Fruit fly (Drosophila melanogaster): ENCODE measurements around the gene betaTub85D.

betaTub85D gene

DNA sequence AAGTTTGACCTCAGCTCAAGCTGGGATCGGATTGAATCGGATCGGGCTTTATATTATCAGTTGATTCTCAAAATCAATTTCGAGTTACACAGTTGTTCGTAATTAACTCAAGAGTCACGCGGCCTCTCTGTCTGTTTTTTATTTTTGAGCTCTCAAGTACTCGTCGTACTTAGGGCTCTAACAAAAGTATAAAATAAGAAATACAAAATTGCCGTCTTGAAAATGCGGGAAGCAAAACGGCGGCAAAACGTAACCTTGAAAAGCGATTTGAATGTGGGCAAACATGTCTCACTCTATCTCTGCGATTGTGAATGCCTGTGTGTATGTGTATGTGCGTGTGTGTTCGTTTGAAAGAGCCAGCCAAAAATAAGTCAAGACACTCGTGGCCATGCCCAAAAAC lies 27.5 kb upstream of the betaTub85D start:
- TF ChIP-seq kay (GFP tag; ENCODE audit: borderline replicate concordance): no peak
- no peak for TF ChIP-seq Mnt (GFP tag; optimal IDR thresholded peaks at IDR 0.05)
- no peak for TF ChIP-seq pad (GFP tag; optimal IDR thresholded peaks at IDR 0.05)
- no peak for TF ChIP-seq Hr96 (GFP tag; optimal IDR thresholded peaks at IDR 0.05)

DNA sequence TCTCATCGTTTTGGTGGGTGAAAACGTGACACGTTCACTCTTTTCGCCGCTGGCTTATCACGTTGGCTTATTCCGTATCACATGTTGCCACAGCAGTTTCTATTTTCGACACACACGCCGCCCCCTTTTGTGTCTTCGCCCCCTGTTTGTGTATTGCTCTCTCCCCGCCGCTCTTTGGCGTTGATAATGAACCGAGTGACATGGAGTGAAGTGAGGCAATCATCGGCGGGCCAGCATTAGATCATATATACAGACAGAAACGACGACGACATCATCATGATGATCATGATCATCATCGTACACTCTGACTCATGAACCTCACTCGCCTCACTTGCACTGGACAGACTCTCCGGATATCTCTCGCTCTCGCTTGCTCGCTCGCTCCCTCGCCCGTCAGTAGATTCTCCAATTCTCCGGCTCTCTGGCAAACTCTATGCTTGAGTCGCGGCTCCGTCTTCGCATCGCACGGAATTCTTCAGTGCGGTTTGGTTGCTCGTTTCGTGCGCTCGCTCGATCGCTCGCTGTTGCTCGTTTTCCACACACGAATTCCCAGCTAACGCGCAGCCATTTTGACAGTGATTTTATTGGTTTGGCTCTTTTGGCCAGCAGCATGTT lies 26.4 kb upstream of the betaTub85D start:
- TF ChIP-seq bab1 (GFP tag; optimal IDR thresholded peaks at IDR 0.05) (peak; percentile 9), CG12768 (GFP tag; optimal IDR thresholded peaks at IDR 0.05) (peak; percentile 26), kay (GFP tag; ENCODE audit: borderline replicate concordance) (no peak), tj (GFP tag; optimal IDR thresholded peaks at IDR 0.05) (no peak), Mnt (GFP tag; optimal IDR thresholded peaks at IDR 0.05) (peak; percentile 17), Crg-1 (GFP tag; optimal IDR thresholded peaks at IDR 0.05) (no peak), CG7101 (tag; optimal IDR thresholded peaks at IDR 0.05) (no peak)

DNA sequence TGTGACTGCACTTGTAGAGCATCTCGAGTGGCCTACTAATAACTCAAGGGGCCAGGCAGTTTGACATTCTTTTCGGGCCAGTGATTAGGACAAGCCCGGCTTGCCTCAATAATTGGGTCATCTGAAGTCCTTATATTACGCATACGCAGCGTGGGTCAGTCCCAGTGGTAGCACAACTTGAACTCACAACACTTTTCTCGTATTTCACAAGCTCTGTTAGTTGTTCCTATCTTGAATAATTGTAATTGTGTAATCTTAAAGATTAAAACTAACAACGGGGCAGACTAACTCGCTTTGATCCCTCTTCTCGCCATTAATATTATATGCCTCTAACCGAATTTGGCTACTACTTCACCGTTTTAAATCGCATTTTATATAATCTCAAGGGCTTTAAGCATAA lies 25.8 kb upstream of the betaTub85D start:
- no peak for TF ChIP-seq tj (GFP tag; optimal IDR thresholded peaks at IDR 0.05)
- no peak for TF ChIP-seq CG14711 (tag; optimal IDR thresholded peaks at IDR 0.05)
- TF ChIP-seq Hr96 (GFP tag; optimal IDR thresholded peaks at IDR 0.05): no peak
- no peak for TF ChIP-seq bab1 (GFP tag; optimal IDR thresholded peaks at IDR 0.05)
- TF ChIP-seq CG11617 (GFP tag; optimal IDR thresholded peaks at IDR 0.05): no peak
- TF ChIP-seq CG5204 (GFP tag; optimal IDR thresholded peaks at IDR 0.05): no peak
- no peak for TF ChIP-seq pad (GFP tag; optimal IDR thresholded peaks at IDR 0.05)
- no peak for TF ChIP-seq CG1620 (GFP tag; optimal IDR thresholded peaks at IDR 0.05)
- TF ChIP-seq Crg-1 (GFP tag; optimal IDR thresholded peaks at IDR 0.05): no peak
- TF ChIP-seq CG12768 (GFP tag; optimal IDR thresholded peaks at IDR 0.05): no peak
- no peak for TF ChIP-seq kay (GFP tag; ENCODE audit: borderline replicate concordance)
- no peak for TF ChIP-seq toe (GFP tag; optimal IDR thresholded peaks at IDR 0.05)
- no peak for TF ChIP-seq Clk (GFP tag; optimal IDR thresholded peaks at IDR 0.05)

DNA sequence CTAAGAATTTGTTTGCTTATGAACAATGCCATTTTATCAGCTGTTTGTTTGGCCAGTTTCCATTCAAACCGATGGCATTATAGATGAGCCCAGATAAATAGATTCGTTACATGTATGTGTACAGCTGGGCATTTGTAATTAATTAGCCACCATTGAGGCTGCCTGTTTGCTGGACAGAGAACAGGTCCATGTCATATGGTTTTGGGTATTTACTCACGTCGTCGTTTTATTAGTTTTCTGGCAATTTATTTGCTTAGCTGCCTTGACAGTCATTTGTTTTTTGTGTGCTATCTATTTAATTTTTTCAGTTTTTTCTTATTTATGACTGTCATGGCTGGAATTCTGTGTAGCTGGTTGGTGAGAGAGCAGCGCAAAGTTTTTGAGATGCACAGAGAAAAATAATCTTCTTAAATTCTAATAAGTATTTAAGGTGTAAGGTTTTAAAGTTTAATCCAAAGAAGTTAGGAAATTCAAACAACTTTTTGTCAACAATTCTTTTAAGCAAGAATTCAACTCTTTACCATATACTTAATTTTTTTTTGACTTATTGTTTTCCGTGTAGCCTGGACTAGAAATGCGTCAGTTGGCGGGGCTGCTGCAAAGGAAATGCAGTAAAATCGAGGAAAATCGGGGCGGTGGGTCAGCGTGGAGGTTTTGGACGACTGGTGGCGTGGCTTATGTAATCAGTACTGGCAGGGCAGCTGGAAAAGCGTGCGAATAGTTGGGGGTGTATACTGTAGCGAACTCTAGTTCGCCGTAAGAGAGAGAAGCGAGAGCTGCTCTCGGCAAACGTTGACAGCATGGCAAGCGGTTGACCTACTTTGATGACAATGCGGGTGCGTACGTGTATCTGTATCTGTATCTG lies 24.7 kb upstream of the betaTub85D start:
- TF ChIP-seq CG14711 (tag; optimal IDR thresholded peaks at IDR 0.05): peak; percentile 79
- peak; percentile 93 for TF ChIP-seq CG33017 (tag; optimal IDR thresholded peaks at IDR 0.05)
- TF ChIP-seq Clk (GFP tag; optimal IDR thresholded peaks at IDR 0.05): peak; percentile 75
- peak; percentile 0 for TF ChIP-seq ovo (GFP tag; optimal IDR thresholded peaks at IDR 0.05)
- TF ChIP-seq cic (GFP tag; optimal IDR thresholded peaks at IDR 0.05): peak; percentile 23
- TF ChIP-seq kay (GFP tag; ENCODE audit: borderline replicate concordance): peak; percentile 63
- TF ChIP-seq Crg-1 (GFP tag; optimal IDR thresholded peaks at IDR 0.05): peak; percentile 19
- TF ChIP-seq toe (GFP tag; optimal IDR thresholded peaks at IDR 0.05): no peak
- peak; percentile 40 for TF ChIP-seq pad (GFP tag; optimal IDR thresholded peaks at IDR 0.05)
- no peak for TF ChIP-seq CG5204 (GFP tag; optimal IDR thresholded peaks at IDR 0.05)
- peak; percentile 34 for TF ChIP-seq Mnt (GFP tag; optimal IDR thresholded peaks at IDR 0.05)
- TF ChIP-seq CG1620 (GFP tag; optimal IDR thresholded peaks at IDR 0.05): peak; percentile 13
- no peak for TF ChIP-seq Hr96 (GFP tag; optimal IDR thresholded peaks at IDR 0.05)
- peak; percentile 94 for TF ChIP-seq CG7045 (GFP tag; optimal IDR thresholded peaks at IDR 0.05)
- TF ChIP-seq bab1 (GFP tag; optimal IDR thresholded peaks at IDR 0.05): no peak
- peak; percentile 91 for TF ChIP-seq CG12768 (GFP tag; optimal IDR thresholded peaks at IDR 0.05)
- TF ChIP-seq cnc (optimal IDR thresholded peaks at IDR 0.05): no peak
- peak; percentile 87 for TF ChIP-seq CG7101 (tag; optimal IDR thresholded peaks at IDR 0.05)
- peak; percentile 77 for TF ChIP-seq CG11617 (GFP tag; optimal IDR thresholded peaks at IDR 0.05)
- peak; percentile 49 for TF ChIP-seq tj (GFP tag; optimal IDR thresholded peaks at IDR 0.05)

DNA sequence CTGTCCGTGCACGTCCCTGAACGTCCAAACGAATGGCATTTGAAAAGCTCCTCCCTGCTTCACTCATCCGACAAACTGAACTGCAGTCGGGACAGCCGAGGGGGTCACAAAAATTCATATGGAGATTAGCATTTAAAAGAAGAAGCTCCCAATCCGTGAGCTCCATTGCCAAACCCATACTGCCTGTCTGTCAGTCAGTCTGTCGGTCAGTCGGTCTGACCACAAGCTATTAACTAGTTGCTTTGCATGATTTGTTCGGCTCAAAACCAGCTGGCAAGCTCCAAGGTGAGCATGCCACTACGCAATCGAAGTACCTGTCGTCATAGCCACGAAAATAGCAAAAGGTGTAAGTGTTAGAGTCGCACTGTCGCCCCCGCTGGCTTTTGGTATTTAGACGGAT lies 23.7 kb upstream of the betaTub85D start:
- no peak for TF ChIP-seq CG7045 (GFP tag; optimal IDR thresholded peaks at IDR 0.05)
- TF ChIP-seq CG14711 (tag; optimal IDR thresholded peaks at IDR 0.05): no peak
- TF ChIP-seq CG7101 (tag; optimal IDR thresholded peaks at IDR 0.05): no peak
- TF ChIP-seq cnc (optimal IDR thresholded peaks at IDR 0.05): no peak
- TF ChIP-seq CG11617 (GFP tag; optimal IDR thresholded peaks at IDR 0.05): no peak
- TF ChIP-seq cic (GFP tag; optimal IDR thresholded peaks at IDR 0.05): no peak
- no peak for TF ChIP-seq CG1620 (GFP tag; optimal IDR thresholded peaks at IDR 0.05)
- TF ChIP-seq bab1 (GFP tag; optimal IDR thresholded peaks at IDR 0.05): no peak
- TF ChIP-seq pad (GFP tag; optimal IDR thresholded peaks at IDR 0.05): no peak
- TF ChIP-seq Crg-1 (GFP tag; optimal IDR thresholded peaks at IDR 0.05): no peak
- no peak for TF ChIP-seq toe (GFP tag; optimal IDR thresholded peaks at IDR 0.05)
- no peak for TF ChIP-seq Hr96 (GFP tag; optimal IDR thresholded peaks at IDR 0.05)
- no peak for TF ChIP-seq Mnt (GFP tag; optimal IDR thresholded peaks at IDR 0.05)

DNA sequence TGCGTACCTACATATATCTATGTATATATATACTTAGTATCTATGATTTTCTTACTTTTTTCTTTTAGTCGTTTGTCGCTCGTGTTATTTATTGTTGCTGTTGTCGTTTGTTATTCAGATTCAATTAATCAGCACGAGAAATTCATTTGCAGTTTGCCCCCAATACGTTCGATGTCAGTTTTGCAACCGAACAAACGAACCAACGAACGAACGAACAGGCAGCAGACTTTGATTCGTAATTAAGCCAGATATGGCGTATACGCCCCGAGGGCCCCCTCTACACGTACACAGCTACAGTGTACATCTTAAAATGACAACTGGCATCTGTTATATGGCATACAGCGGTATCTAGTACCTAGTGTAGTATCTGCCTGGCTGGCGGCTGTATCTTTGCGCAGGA lies 23.2 kb upstream of the betaTub85D start:
- TF ChIP-seq CG12768 (GFP tag; optimal IDR thresholded peaks at IDR 0.05): peak; percentile 72
- no peak for TF ChIP-seq CG7045 (GFP tag; optimal IDR thresholded peaks at IDR 0.05)
- TF ChIP-seq Hr96 (GFP tag; optimal IDR thresholded peaks at IDR 0.05): no peak

Measured in whole organism, adult.